Worm (Caenorhabditis elegans): ENCODE results near the gene fbxl-1.

The fbxl-1 gene

ce11 chrIII:8278801-8279200 lies 51.2 kb downstream of the fbxl-1 start, which contains the start of gene mig-10:
mig-10 (plus strand) TSS chrIII:8279101.
- no peak for TF ChIP-seq nhr-25 (tag; optimal IDR thresholded peaks at IDR 0.05)
- TF ChIP-seq ceh-82 (tag; optimal IDR thresholded peaks at IDR 0.05) = no peak
- TF ChIP-seq fkh-2 (tag; optimal IDR thresholded peaks at IDR 0.05) = no peak
- TF ChIP-seq ceh-28 (tag; optimal IDR thresholded peaks at IDR 0.05) = no peak
- TF ChIP-seq ztf-11 (tag; optimal IDR thresholded peaks at IDR 0.05) = no peak
- TF ChIP-seq elt-3 (tag; optimal IDR thresholded peaks at IDR 0.05) = no peak
- no peak for TF ChIP-seq R02D3.7 (tag; optimal IDR thresholded peaks at IDR 0.05)
- no peak for TF ChIP-seq ZK546.5 (tag; optimal IDR thresholded peaks at IDR 0.05)
- no peak for TF ChIP-seq mdl-1 (tag; optimal IDR thresholded peaks at IDR 0.05)
- TF ChIP-seq daf-12 (tag; optimal IDR thresholded peaks at IDR 0.05) = no peak
- no peak for TF ChIP-seq nhr-23 (tag; optimal IDR thresholded peaks at IDR 0.05)
- TF ChIP-seq ceh-9 (tag; optimal IDR thresholded peaks at IDR 0.05) = no peak
- no peak for TF ChIP-seq nhr-43 (tag; optimal IDR thresholded peaks at IDR 0.05; ENCODE audit: poor library complexity, severe bottlenecking)

ce11 chrIII:8279567-8279966 lies 51.9 kb downstream of the fbxl-1 start:
- TF ChIP-seq elt-1 (tag; optimal IDR thresholded peaks at IDR 0.05) (peak; percentile 20), lin-15B (tag; optimal IDR thresholded peaks at IDR 0.05) (no peak), lsy-12 (tag; optimal IDR thresholded peaks at IDR 0.05) (no peak)

- TF ChIP-seq egl-27 (tag; optimal IDR thresholded peaks at IDR 0.05) = no peak
- TF ChIP-seq lin-15B (tag; optimal IDR thresholded peaks at IDR 0.05) = no peak
- TF ChIP-seq snpc-4 (tag; optimal IDR thresholded peaks at IDR 0.05) = no peak
- TF ChIP-seq nhr-237 (tag; optimal IDR thresholded peaks at IDR 0.05) = no peak
- no peak for TF ChIP-seq ceh-9 (tag; optimal IDR thresholded peaks at IDR 0.05)
- no peak for TF ChIP-seq ceh-82 (tag; optimal IDR thresholded peaks at IDR 0.05)
- no peak for TF ChIP-seq jun-1 (tag; optimal IDR thresholded peaks at IDR 0.05)
- TF ChIP-seq mml-1 (tag; optimal IDR thresholded peaks at IDR 0.05) = no peak
- no peak for TF ChIP-seq ztf-11 (tag; optimal IDR thresholded peaks at IDR 0.05)
Observed at ce11 chrIII:8280352-8280751, 52.7 kb downstream of the fbxl-1 start.

ce11 chrIII:8281310-8281709 lies 53.7 kb downstream of the fbxl-1 start:
- TF ChIP-seq daf-12 (tag; optimal IDR thresholded peaks at IDR 0.05) = no peak
- no peak for TF ChIP-seq snpc-4 (tag; optimal IDR thresholded peaks at IDR 0.05)
- no peak for TF ChIP-seq nhr-76 (tag; optimal IDR thresholded peaks at IDR 0.05)
- no peak for TF ChIP-seq fkh-10 (GFP tag; optimal IDR thresholded peaks at IDR 0.05)
- TF ChIP-seq nhr-25 (tag; optimal IDR thresholded peaks at IDR 0.05) = no peak
- TF ChIP-seq ZK546.5 (tag; optimal IDR thresholded peaks at IDR 0.05) = no peak
- TF ChIP-seq jun-1 (tag; optimal IDR thresholded peaks at IDR 0.05) = no peak
- no peak for TF ChIP-seq lsy-12 (tag; optimal IDR thresholded peaks at IDR 0.05)
- no peak for TF ChIP-seq aly-2 (tag; optimal IDR thresholded peaks at IDR 0.05)

Measured in whole organism, L3 larva.